Fruit fly (Drosophila melanogaster): Measurements from ENCODE around the gene CG32086.
A peak's percentile ranks its signal among the peaks of the same experiment; 100 is the strongest.

Gene CG32086

dm6 chr3L:11587720-11588580, 4.1 kb upstream of the CG32086 start, which contains the start of gene rt (continued):
- no peak for TF ChIP-seq ap (GFP tag; IDR thresholded peaks at IDR 0.05)
- TF ChIP-seq Asciz (GFP tag; optimal IDR thresholded peaks at IDR 0.05) = peak; percentile 24
- no peak for TF ChIP-seq sc (optimal IDR thresholded peaks at IDR 0.05)
- TF ChIP-seq sc (GFP tag; optimal IDR thresholded peaks at IDR 0.05) = peak; percentile 47
- peak in 1 of 2 experiments; percentile 58 for TF ChIP-seq Hr51 (GFP tag; optimal IDR thresholded peaks at IDR 0.05)
- peak; percentile 61 for TF ChIP-seq trem (tag; optimal IDR thresholded peaks at IDR 0.05)
- TF ChIP-seq Max (GFP tag; optimal IDR thresholded peaks at IDR 0.05) = peak; percentile 29
- peak; percentile 72 for TF ChIP-seq ewg (GFP tag; optimal IDR thresholded peaks at IDR 0.05)
- TF ChIP-seq CG30403 (GFP tag; optimal IDR thresholded peaks at IDR 0.05) = peak; percentile 58
- TF ChIP-seq Pdp1 (GFP tag; optimal IDR thresholded peaks at IDR 0.05) = peak; percentile 1 to 14
- no peak for TF ChIP-seq CG34224 (GFP tag; IDR thresholded peaks at IDR 0.05; ENCODE audit: partially characterized antibody)
- peak; percentile 65 for TF ChIP-seq CG7839 (tag; optimal IDR thresholded peaks at IDR 0.05)
- peak; percentile 32; the same call in 1 of the 2 replicates for TF ChIP-seq CG32532 (GFP tag; IDR thresholded peaks at IDR 0.05)
- peak; percentile 55 for TF ChIP-seq CG2202 (tag; optimal IDR thresholded peaks at IDR 0.05)
- TF ChIP-seq CG17802 (tag; optimal IDR thresholded peaks at IDR 0.05) = peak; percentile 24
- TF ChIP-seq dmrt11E (tag; optimal IDR thresholded peaks at IDR 0.05) = peak; percentile 83
- TF ChIP-seq ab (GFP tag; optimal IDR thresholded peaks at IDR 0.05) = no peak
- no peak for TF ChIP-seq CG10147 (GFP tag; optimal IDR thresholded peaks at IDR 0.05)
- peak; percentile 60 for TF ChIP-seq gsb-n (tag; optimal IDR thresholded peaks at IDR 0.05)
- TF ChIP-seq Fer1 (GFP tag; optimal IDR thresholded peaks at IDR 0.05) = peak; percentile 40
- peak; percentile 68 for TF ChIP-seq CG3407 (GFP tag; optimal IDR thresholded peaks at IDR 0.05)
- TF ChIP-seq sima (GFP tag; optimal IDR thresholded peaks at IDR 0.05) = no peak
- TF ChIP-seq CG1529 (GFP tag; optimal IDR thresholded peaks at IDR 0.05) = peak; percentile 56
- TF ChIP-seq tin (GFP tag; optimal IDR thresholded peaks at IDR 0.05) = peak; percentile 34
- TF ChIP-seq CG12104 (GFP tag; optimal IDR thresholded peaks at IDR 0.05) = no peak
- TF ChIP-seq sqz (GFP tag; optimal IDR thresholded peaks at IDR 0.05) = peak; percentile 31
- peak; percentile 85 for TF ChIP-seq Sry-β (GFP tag; optimal IDR thresholded peaks at IDR 0.05)
- peak; percentile 60 for TF ChIP-seq fd96Cb (tag; optimal IDR thresholded peaks at IDR 0.05)
- no peak for TF ChIP-seq Doc2 (GFP tag; IDR thresholded peaks at IDR 0.05)
- TF ChIP-seq dmrt99B (tag; optimal IDR thresholded peaks at IDR 0.05) = peak; percentile 53
- peak; percentile 49; the same call in 1 of the 3 replicates for TF ChIP-seq jigr1 (GFP tag; IDR thresholded peaks at IDR 0.05)
- no peak for TF ChIP-seq sr (GFP tag; IDR thresholded peaks at IDR 0.05)
- TF ChIP-seq CG15696 (tag; optimal IDR thresholded peaks at IDR 0.05) = peak; percentile 56
- peak; percentile 13 for TF ChIP-seq MTF-1 (GFP tag; optimal IDR thresholded peaks at IDR 0.05; ENCODE audit: borderline replicate concordance)
- TF ChIP-seq zfh2 (GFP tag; optimal IDR thresholded peaks at IDR 0.05) = no peak
- TF ChIP-seq Trl (optimal IDR thresholded peaks at IDR 0.05) = no peak
- TF ChIP-seq Trl (GFP tag; optimal IDR thresholded peaks at IDR 0.05) = peak; percentile 39
- TF ChIP-seq trh (GFP tag; optimal IDR thresholded peaks at IDR 0.05) = no peak
- peak; percentile 68 for TF ChIP-seq gcm (GFP tag; optimal IDR thresholded peaks at IDR 0.05)
- peak; percentile 38 for TF ChIP-seq CG2875 (GFP tag; optimal IDR thresholded peaks at IDR 0.05)
- peak; percentile 33 for TF ChIP-seq CG18619 (GFP tag; optimal IDR thresholded peaks at IDR 0.05)
- no peak for TF ChIP-seq corto (GFP tag; optimal IDR thresholded peaks at IDR 0.05)
- TF ChIP-seq CG8290 (GFP tag; optimal IDR thresholded peaks at IDR 0.05) = peak; percentile 25
- no peak for TF ChIP-seq CG8290 (tag; optimal IDR thresholded peaks at IDR 0.05)
- peak; percentile 61 for TF ChIP-seq ATbp (GFP tag; optimal IDR thresholded peaks at IDR 0.05)
- TF ChIP-seq Usf (GFP tag; optimal IDR thresholded peaks at IDR 0.05) = peak; percentile 22
- peak; percentile 45; the same call in 1 of the 2 replicates for TF ChIP-seq peb (GFP tag; IDR thresholded peaks at IDR 0.05)
- no peak for TF ChIP-seq CG9215 (GFP tag; IDR thresholded peaks at IDR 0.05)
